Worm (Caenorhabditis elegans): Measurements from ENCODE around the gene msh-5.

- TF ChIP-seq aly-2 (tag; optimal IDR thresholded peaks at IDR 0.05) (no peak), elt-3 (tag; optimal IDR thresholded peaks at IDR 0.05) (no peak), lin-13 (GFP tag; optimal IDR thresholded peaks at IDR 0.05) (no peak), unc-62 (GFP tag; optimal IDR thresholded peaks at IDR 0.05) (no peak), unc-39 (tag; optimal IDR thresholded peaks at IDR 0.05) (no peak)
Observed at ce11 chrIV:13209566-13209965, 54.5 kb downstream of the msh-5 start, which contains the start of gene C48D1.9.
